Worm (Caenorhabditis elegans) whole organism, late embryonic: ENCODE results near the gene T26E4.2.
A peak's percentile ranks its signal among the peaks of the same experiment; 100 is the strongest.

Experiments
- C08G9.2 ChIP-seq: sonication (generic microtip); optimal IDR thresholded peaks from 2 replicates; lab custom pipeline; 2016; ENCODE audit warnings: mild to moderate bottlenecking, missing genetic modification characterization, moderate library complexity, missing compliant biosample characterization
- C38D4.7 ChIP-seq: fragments of 200-800 bp; sonication (Bioruptor generic); optimal IDR thresholded peaks from 2 replicates; lab custom pipeline; 2018; ENCODE audit warnings: mild to moderate bottlenecking, missing genetic modification characterization, moderate library complexity, missing compliant biosample characterization
- F13H6.1 ChIP-seq: sonication (generic microtip); optimal IDR thresholded peaks from 2 replicates; lab custom pipeline; 2016; ENCODE audit warnings: missing genetic modification characterization, missing compliant biosample characterization
- K02D7.2 ChIP-seq: sonication (generic microtip); optimal IDR thresholded peaks from 2 replicates; lab custom pipeline; 2017; ENCODE audit warnings: mild to moderate bottlenecking, missing genetic modification characterization, missing compliant biosample characterization
- T23F11.4 ChIP-seq: fragments of 200-800 bp; sonication (Bioruptor generic); optimal IDR thresholded peaks from 2 replicates; lab custom pipeline; 2018; ENCODE audit warnings: mild to moderate bottlenecking, missing genetic modification characterization, missing compliant biosample characterization
- ama-1 ChIP-seq: fragments of 150-350 bp; optimal IDR thresholded peaks from 2 replicates; lab custom pipeline; 2014
- ceh-18 ChIP-seq: sonication (generic microtip); optimal IDR thresholded peaks from 2 replicates; lab custom pipeline; 2016; ENCODE audit warnings: missing genetic modification characterization, missing compliant biosample characterization
- ceh-19 ChIP-seq: fragments of 200-800 bp; sonication (Bioruptor generic); optimal IDR thresholded peaks from 2 replicates; lab custom pipeline; 2018; ENCODE audit warnings: mild to moderate bottlenecking, missing genetic modification characterization, missing compliant biosample characterization
- ceh-2 ChIP-seq: sonication (generic microtip); optimal IDR thresholded peaks from 2 replicates; lab custom pipeline; 2016; ENCODE audit warnings: missing genotype, missing genetic modification characterization, missing compliant biosample characterization
- ceh-22 ChIP-seq: sonication (generic microtip); optimal IDR thresholded peaks from 2 replicates; lab custom pipeline; 2017; ENCODE audit warnings: missing biosample characterization, missing genetic modification characterization
- ceh-24 ChIP-seq: sonication (generic microtip); optimal IDR thresholded peaks from 2 replicates; lab custom pipeline; 2016; ENCODE audit warnings: mild to moderate bottlenecking, missing genetic modification characterization, missing compliant biosample characterization
- ceh-30 ChIP-seq: fragments of 150-350 bp; optimal IDR thresholded peaks from 2 replicates; lab custom pipeline; 2014; ENCODE audit warnings: missing biosample characterization, missing genetic modification characterization
- ceh-31 ChIP-seq: sonication (generic microtip); optimal IDR thresholded peaks from 2 replicates; lab custom pipeline; 2016; ENCODE audit warnings: missing genetic modification characterization, missing compliant biosample characterization
- ceh-34 ChIP-seq: sonication (generic microtip); optimal IDR thresholded peaks from 2 replicates; lab custom pipeline; 2016; ENCODE audit warnings: mild to moderate bottlenecking, missing genetic modification characterization, missing compliant biosample characterization
- ceh-45 ChIP-seq: fragments of 200-800 bp; sonication (Bioruptor generic); IDR thresholded peaks from 2 replicates; pipeline ENCODE4 v1.3.6; 2022; ENCODE audit warnings: missing genetic modification reagents, missing genetic modification characterization, missing compliant biosample characterization
- ceh-48 ChIP-seq: sonication (generic microtip); optimal IDR thresholded peaks from 2 replicates; lab custom pipeline; 2016; ENCODE audit warnings: missing genetic modification characterization, inconsistent platforms, missing compliant biosample characterization
- ceh-6 ChIP-seq: fragments of 200-800 bp; sonication (Bioruptor generic); optimal IDR thresholded peaks from 2 replicates; lab custom pipeline; 2018; ENCODE audit warnings: mild to moderate bottlenecking, missing genetic modification characterization, missing compliant biosample characterization
- ceh-9 ChIP-seq: sonication (generic microtip); optimal IDR thresholded peaks from 2 replicates; lab custom pipeline; 2016; ENCODE audit warnings: mild to moderate bottlenecking, missing genetic modification characterization, inconsistent platforms, missing compliant biosample characterization
- che-1 ChIP-seq: sonication (generic microtip); optimal IDR thresholded peaks from 2 replicates; lab custom pipeline; 2016; ENCODE audit warnings: mild to moderate bottlenecking, missing genetic modification characterization, missing compliant biosample characterization
- dmd-4 ChIP-seq: sonication (generic microtip); optimal IDR thresholded peaks from 2 replicates; lab custom pipeline; 2016; ENCODE audit warnings: borderline replicate concordance, missing genetic modification characterization, missing compliant biosample characterization
- elt-2 ChIP-seq: sonication (generic microtip); optimal IDR thresholded peaks from 2 replicates; lab custom pipeline; 2016; ENCODE audit warnings: missing genetic modification reagents, missing genetic modification characterization, missing compliant biosample characterization
- fax-1 ChIP-seq: sonication (generic microtip); optimal IDR thresholded peaks from 2 replicates; lab custom pipeline; 2016; ENCODE audit warnings: missing genotype, missing genetic modification characterization, missing compliant biosample characterization
- fkh-10 ChIP-seq: fragments of 150-350 bp; optimal IDR thresholded peaks from 2 replicates; lab custom pipeline; 2014; ENCODE audit warnings: missing biosample characterization, missing genetic modification reagents, missing genetic modification characterization
- fkh-6 ChIP-seq: sonication (generic microtip); optimal IDR thresholded peaks from 2 replicates; lab custom pipeline; 2016; ENCODE audit warnings: missing genetic modification characterization, missing compliant biosample characterization
- hlh-15 ChIP-seq: sonication (generic microtip); optimal IDR thresholded peaks from 2 replicates; lab custom pipeline; 2016; ENCODE audit warnings: missing genetic modification characterization, missing compliant biosample characterization
- hlh-6 ChIP-seq: sonication (generic microtip); optimal IDR thresholded peaks from 2 replicates; lab custom pipeline; 2016; ENCODE audit warnings: missing genotype, missing genetic modification characterization, missing compliant biosample characterization
- hlh-8 ChIP-seq: sonication (generic microtip); optimal IDR thresholded peaks from 2 replicates; lab custom pipeline; 2016; ENCODE audit warnings: missing genotype, missing genetic modification characterization, missing compliant biosample characterization
- mec-3 ChIP-seq: sonication (generic microtip); optimal IDR thresholded peaks from 2 replicates; lab custom pipeline; 2016; ENCODE audit warnings: borderline replicate concordance, missing genetic modification characterization, missing compliant biosample characterization
- nfya-1 ChIP-seq: sonication (generic microtip); optimal IDR thresholded peaks from 2 replicates; lab custom pipeline; 2017; ENCODE audit warnings: missing genetic modification characterization, mild to moderate bottlenecking, missing compliant biosample characterization, antibody characterized with exemption, moderate library complexity
- nhr-232 ChIP-seq: sonication (generic microtip); optimal IDR thresholded peaks from 2 replicates; lab custom pipeline; 2016; ENCODE audit warnings: missing genetic modification characterization, missing compliant biosample characterization
- odd-2 ChIP-seq: sonication (generic microtip); optimal IDR thresholded peaks from 2 replicates; lab custom pipeline; 2017; ENCODE audit warnings: antibody characterized with exemption, mild to moderate bottlenecking, missing genetic modification characterization, missing compliant biosample characterization
- pag-3 ChIP-seq: sonication (generic microtip); optimal IDR thresholded peaks from 2 replicates; lab custom pipeline; 2016; ENCODE audit warnings: missing compliant biosample characterization, missing genetic modification characterization, borderline replicate concordance
- pat-9 ChIP-seq: fragments of 200-800 bp; sonication (Bioruptor generic); optimal IDR thresholded peaks from 2 replicates; lab custom pipeline; 2018; ENCODE audit warnings: mild to moderate bottlenecking, missing genetic modification characterization, moderate library complexity, missing compliant biosample characterization
- pax-1 ChIP-seq: fragments of 150-350 bp; optimal IDR thresholded peaks from 2 replicates; lab custom pipeline; 2014; ENCODE audit warnings: missing biosample characterization, missing genetic modification characterization
- pha-2 ChIP-seq: sonication (generic microtip); optimal IDR thresholded peaks from 2 replicates; lab custom pipeline; 2017; ENCODE audit warnings: mild to moderate bottlenecking, missing genetic modification characterization, missing compliant biosample characterization
- pha-4 ChIP-seq: fragments of 150-350 bp; optimal IDR thresholded peaks from 2 replicates; lab custom pipeline; 2018; ENCODE audit warnings: missing biosample characterization, missing genetic modification reagents, missing genetic modification characterization
- pqm-1 ChIP-seq: sonication (generic microtip); optimal IDR thresholded peaks from 2 replicates; lab custom pipeline; 2016; ENCODE audit warnings: missing genetic modification characterization, missing compliant biosample characterization
- pros-1 ChIP-seq: fragments of 150-350 bp; optimal IDR thresholded peaks from 2 replicates; lab custom pipeline; 2014; ENCODE audit warnings: missing biosample characterization, missing genetic modification reagents, missing genetic modification characterization
- sdc-2 ChIP-seq: sonication (generic microtip); optimal IDR thresholded peaks from 2 replicates; lab custom pipeline; 2016; ENCODE audit warnings: missing genotype, missing genetic modification characterization, missing compliant biosample characterization
- syd-9 ChIP-seq: sonication (generic microtip); optimal IDR thresholded peaks from 2 replicates; lab custom pipeline; 2016; ENCODE audit warnings: mild to moderate bottlenecking, missing genetic modification characterization, moderate library complexity, missing compliant biosample characterization
- tbx-2 ChIP-seq: sonication (generic microtip); optimal IDR thresholded peaks from 2 replicates; lab custom pipeline; 2016; ENCODE audit warnings: missing genetic modification characterization, missing compliant biosample characterization
- tbx-7 ChIP-seq: sonication (generic microtip); optimal IDR thresholded peaks from 2 replicates; lab custom pipeline; 2016; ENCODE audit warnings: missing genotype, missing genetic modification characterization, missing compliant biosample characterization
- ttx-3 ChIP-seq: sonication (generic microtip); optimal IDR thresholded peaks from 2 replicates; lab custom pipeline; 2016; ENCODE audit warnings: missing genetic modification reagents, missing genetic modification characterization, missing compliant biosample characterization
- unc-42 ChIP-seq: sonication (generic microtip); optimal IDR thresholded peaks from 2 replicates; lab custom pipeline; 2016; ENCODE audit warnings: missing genotype, missing genetic modification characterization, missing compliant biosample characterization
- unc-55 ChIP-seq: sonication (generic microtip); optimal IDR thresholded peaks from 2 replicates; lab custom pipeline; 2017; ENCODE audit warnings: missing biosample characterization, missing genetic modification reagents, missing genetic modification characterization
- unc-86 ChIP-seq: sonication (generic microtip); optimal IDR thresholded peaks from 2 replicates; lab custom pipeline; 2016; ENCODE audit warnings: missing genetic modification characterization, missing compliant biosample characterization
- zip-5 ChIP-seq: sonication (generic microtip); optimal IDR thresholded peaks from 2 replicates; lab custom pipeline; 2016; ENCODE audit warnings: missing genetic modification characterization, missing compliant biosample characterization
- ztf-16 ChIP-seq: sonication (generic microtip); optimal IDR thresholded peaks from 2 replicates; lab custom pipeline; 2017; ENCODE audit warnings: missing genetic modification characterization, missing compliant biosample characterization

The T26E4.2 gene

DNA sequence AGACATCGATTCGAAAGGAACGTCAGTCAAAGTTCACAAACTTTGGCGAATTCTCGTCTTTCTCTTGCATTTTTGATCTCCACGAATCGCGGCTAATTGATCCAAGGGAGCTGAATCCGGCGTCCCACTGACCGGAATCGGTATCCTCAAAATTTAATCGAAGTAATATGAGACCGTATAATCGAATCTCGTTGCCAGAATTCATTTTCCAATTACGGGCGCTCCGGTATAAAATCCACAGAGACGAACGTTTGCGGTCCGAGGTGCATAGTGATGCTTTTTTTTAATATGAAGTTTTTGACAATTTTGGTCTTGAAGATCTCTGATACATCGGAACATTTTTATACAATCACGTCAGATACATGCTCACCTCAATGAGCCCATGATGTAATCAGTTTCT is 23.5 kb upstream of the T26E4.2 start:
- TF ChIP-seq T23F11.4 (GFP tag; lab: Kevin White, UChicago) (no peak), mec-3 (tag; lab: Kevin White, UChicago) (no peak), unc-42 (tag; lab: Kevin White, UChicago) (no peak), ceh-48 (tag; lab: Kevin White, UChicago) (no peak), fkh-6 (no peak), ceh-31 (tag; lab: Kevin White, UChicago) (no peak), dmd-4 (tag; lab: Kevin White, UChicago) (no peak), fax-1 (no peak), C08G9.2 (tag; lab: Kevin White, UChicago) (no peak), unc-86 (tag; lab: Kevin White, UChicago) (no peak), ceh-34 (tag; lab: Kevin White, UChicago) (no peak), ceh-18 (tag; lab: Kevin White, UChicago) (no peak), C38D4.7 (GFP tag; lab: Kevin White, UChicago) (no peak), sdc-2 (tag; lab: Kevin White, UChicago) (no peak), nfya-1 (tag; lab: Kevin White, UChicago) (no peak)

- no peak for TF ChIP-seq ceh-45 (GFP tag; lab: Robert Waterston, UW)
- TF ChIP-seq ceh-18 (tag; lab: Kevin White, UChicago) = no peak
- TF ChIP-seq odd-2 (tag; lab: Kevin White, UChicago) = no peak
- no peak for TF ChIP-seq zip-5 (tag; lab: Kevin White, UChicago)
- no peak for TF ChIP-seq nhr-232 (tag; lab: Kevin White, UChicago)
- TF ChIP-seq fax-1 = no peak
- TF ChIP-seq hlh-8 (tag; lab: Kevin White, UChicago) = no peak
- TF ChIP-seq unc-42 (tag; lab: Kevin White, UChicago) = no peak
- TF ChIP-seq pha-4 (tag; lab: Kevin White, UChicago) = no peak
Observed at ce11 chrV:15758449-15758848, 22.7 kb upstream of the T26E4.2 start, which contains the start of gene str-9. Gene str-9 (plus strand): TSS chrV:15758749.

ce11 chrV:15766122-15766594 is 15.0 kb upstream of the T26E4.2 start, which contains the start of the genes haf-3 and F57A10.2:
Gene haf-3 (minus strand): TSS chrV:15766172.
Gene F57A10.2 (plus strand): TSS chrV:15766575.
- TF ChIP-seq elt-2 = peak; percentile 54
- TF ChIP-seq ceh-30 = peak; percentile 84
- no peak for TF ChIP-seq ceh-19 (GFP tag; lab: Kevin White, UChicago)
- TF ChIP-seq fax-1 = no peak
- no peak for TF ChIP-seq ceh-9
- no peak for TF ChIP-seq hlh-6 (tag; lab: Kevin White, UChicago)
- TF ChIP-seq ceh-24 (tag; lab: Kevin White, UChicago) = no peak
- TF ChIP-seq fkh-10 (GFP tag; lab: Kevin White, UChicago) = no peak
- TF ChIP-seq F13H6.1 (tag; lab: Kevin White, UChicago) = no peak
- no peak for TF ChIP-seq pha-2
- no peak for TF ChIP-seq C08G9.2 (tag; lab: Kevin White, UChicago)
- no peak for TF ChIP-seq mec-3 (tag; lab: Kevin White, UChicago)
- no peak for TF ChIP-seq pag-3 (tag; lab: Kevin White, UChicago)
- no peak for TF ChIP-seq odd-2 (tag; lab: Kevin White, UChicago)
- no peak for TF ChIP-seq ceh-2 (tag; lab: Kevin White, UChicago)
- no peak for TF ChIP-seq tbx-7 (tag; lab: Kevin White, UChicago)
- TF ChIP-seq unc-86 (tag; lab: Kevin White, UChicago) = peak; percentile 46
- TF ChIP-seq ttx-3 = peak; percentile 2
- peak; percentile 14 for TF ChIP-seq pat-9
- TF ChIP-seq che-1 (tag; lab: Kevin White, UChicago) = no peak
- TF ChIP-seq ama-1 (lab: Kevin White, UChicago) = no peak
- no peak for TF ChIP-seq pros-1 (tag; lab: Kevin White, UChicago)
- no peak for TF ChIP-seq ceh-22 (tag; lab: Kevin White, UChicago)
- no peak for TF ChIP-seq hlh-15 (tag; lab: Kevin White, UChicago)
- TF ChIP-seq syd-9 = no peak
- no peak for TF ChIP-seq pax-1 (tag; lab: Kevin White, UChicago)
- no peak for TF ChIP-seq K02D7.2
- no peak for TF ChIP-seq tbx-2 (tag; lab: Kevin White, UChicago)
- TF ChIP-seq ztf-16 (tag; lab: Kevin White, UChicago) = peak; percentile 10
- no peak for TF ChIP-seq zip-5 (tag; lab: Kevin White, UChicago)
- no peak for TF ChIP-seq pqm-1 (tag; lab: Kevin White, UChicago)
- no peak for TF ChIP-seq dmd-4 (tag; lab: Kevin White, UChicago)
- peak; percentile 39 for TF ChIP-seq unc-55
- TF ChIP-seq pha-4 (tag; lab: Kevin White, UChicago) = no peak
- peak; percentile 4 for TF ChIP-seq ceh-34 (tag; lab: Kevin White, UChicago)
- TF ChIP-seq ceh-6 (GFP tag; lab: Kevin White, UChicago) = no peak
- TF ChIP-seq C38D4.7 (GFP tag; lab: Kevin White, UChicago) = no peak
